Worm (Caenorhabditis elegans): ENCODE results near the gene cnp-2.

Gene cnp-2

DNA sequence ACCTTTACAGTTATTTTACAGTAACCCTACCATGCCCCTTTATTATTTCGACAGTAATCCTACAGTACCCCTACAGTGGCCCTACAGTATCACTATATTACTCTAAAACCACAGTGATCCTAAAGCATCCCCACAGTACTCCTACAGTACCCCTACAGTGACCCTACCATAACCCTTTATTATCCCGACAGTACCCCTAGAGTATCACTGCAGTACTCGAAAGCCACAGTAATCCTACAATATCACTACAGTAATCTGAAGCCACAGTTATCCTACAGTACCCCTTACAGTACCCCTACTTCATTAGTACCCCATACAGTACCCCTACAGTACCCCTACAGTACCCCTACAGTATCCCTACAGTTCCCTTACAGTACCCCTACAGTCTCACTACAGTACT is 3.9 kb downstream of the cnp-2 start:
- TF ChIP-seq nhr-11 (tag; optimal IDR thresholded peaks at IDR 0.05): no peak
- no peak for TF ChIP-seq mab-5 (tag; optimal IDR thresholded peaks at IDR 0.05)
- TF ChIP-seq ceh-82 (tag; optimal IDR thresholded peaks at IDR 0.05): no peak
- no peak for TF ChIP-seq fos-1 (tag; optimal IDR thresholded peaks at IDR 0.05)
- no peak for TF ChIP-seq C34F6.9 (tag; optimal IDR thresholded peaks at IDR 0.05)
- TF ChIP-seq Y55F3AM.14 (GFP tag; optimal IDR thresholded peaks at IDR 0.05): no peak
- no peak for TF ChIP-seq gmeb-1 (tag; optimal IDR thresholded peaks at IDR 0.05)
- no peak for TF ChIP-seq ama-1 (optimal IDR thresholded peaks at IDR 0.05)

DNA sequence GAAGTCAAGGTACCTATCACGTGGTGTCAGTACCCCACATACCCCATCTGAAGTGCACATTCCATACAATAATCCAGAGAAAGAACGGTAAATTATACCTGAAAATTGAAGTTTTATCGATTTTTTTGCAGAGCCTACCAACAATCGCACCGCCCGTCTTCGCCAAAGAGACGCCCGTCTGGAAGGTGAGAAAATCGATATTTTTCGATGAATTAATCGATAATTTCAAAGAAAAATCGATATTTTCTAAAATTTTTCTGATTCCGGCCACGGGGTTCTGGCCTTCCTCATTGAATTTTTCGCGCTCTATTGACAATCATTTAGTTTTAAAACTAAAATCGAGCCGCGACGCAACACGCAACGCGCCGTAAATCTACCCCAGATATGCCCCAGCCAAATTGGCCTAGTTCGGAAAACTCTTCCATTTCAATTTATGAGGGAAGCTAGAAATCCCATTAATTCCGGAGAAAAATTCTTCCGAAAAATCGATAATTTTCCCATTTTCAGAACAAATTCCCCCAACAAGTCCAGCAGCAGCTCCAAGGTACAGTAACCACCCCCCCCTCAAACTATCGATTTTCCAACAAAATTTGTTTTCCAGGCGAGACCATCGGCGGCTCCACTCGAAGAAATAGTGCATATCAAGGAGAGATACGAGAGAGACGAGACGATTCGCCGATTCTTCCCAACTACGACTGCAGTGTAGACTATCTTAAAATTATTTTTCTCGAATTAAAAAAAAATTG is 6.0 kb downstream of the cnp-2 start:
- TF ChIP-seq ztf-1 (GFP tag; conservative IDR thresholded peaks at IDR 0.05) (no peak), ztf-4 (tag; optimal IDR thresholded peaks at IDR 0.05) (no peak), sem-4 (tag; optimal IDR thresholded peaks at IDR 0.05) (no peak), nhr-23 (tag; optimal IDR thresholded peaks at IDR 0.05) (no peak), F13H6.1 (tag; optimal IDR thresholded peaks at IDR 0.05) (no peak), elt-3 (tag; optimal IDR thresholded peaks at IDR 0.05) (no peak), nhr-21 (tag; optimal IDR thresholded peaks at IDR 0.05) (no peak), ceh-16 (tag; optimal IDR thresholded peaks at IDR 0.05) (no peak), sma-3 (GFP tag; optimal IDR thresholded peaks at IDR 0.05) (no peak), skn-1 (tag; optimal IDR thresholded peaks at IDR 0.05) (no peak), nhr-10 (tag; optimal IDR thresholded peaks at IDR 0.05) (no peak), nhr-129 (tag; optimal IDR thresholded peaks at IDR 0.05) (no peak), lsy-2 (tag; optimal IDR thresholded peaks at IDR 0.05) (no peak)

DNA sequence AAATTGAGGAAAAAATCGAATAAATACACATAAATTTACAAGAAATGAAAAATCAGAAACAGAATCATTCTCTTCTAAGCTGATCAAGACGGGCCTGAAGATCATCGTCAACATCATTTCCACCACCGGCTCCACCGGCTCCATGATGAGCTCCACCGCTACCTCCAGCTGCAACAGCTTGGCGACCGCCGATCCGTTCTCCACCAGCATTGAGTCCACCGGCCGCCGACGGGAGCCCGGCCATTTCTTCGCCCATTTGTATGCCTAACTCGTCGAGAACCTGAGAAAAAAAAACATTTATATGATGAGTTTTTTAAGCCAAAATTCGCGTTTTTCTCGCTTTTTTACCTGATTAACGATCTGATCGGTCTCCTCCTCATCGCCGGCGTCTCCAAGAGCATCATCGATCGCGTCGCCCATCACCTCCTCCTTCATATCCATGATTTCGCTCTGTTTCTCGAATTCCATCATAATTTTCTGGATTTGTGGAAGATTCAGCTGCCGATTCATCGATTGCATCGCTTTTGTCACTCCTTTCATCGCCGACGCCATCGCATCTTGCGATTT is 6.7 kb downstream of the cnp-2 start:
- TF ChIP-seq nhr-237 (tag; optimal IDR thresholded peaks at IDR 0.05): no peak

DNA sequence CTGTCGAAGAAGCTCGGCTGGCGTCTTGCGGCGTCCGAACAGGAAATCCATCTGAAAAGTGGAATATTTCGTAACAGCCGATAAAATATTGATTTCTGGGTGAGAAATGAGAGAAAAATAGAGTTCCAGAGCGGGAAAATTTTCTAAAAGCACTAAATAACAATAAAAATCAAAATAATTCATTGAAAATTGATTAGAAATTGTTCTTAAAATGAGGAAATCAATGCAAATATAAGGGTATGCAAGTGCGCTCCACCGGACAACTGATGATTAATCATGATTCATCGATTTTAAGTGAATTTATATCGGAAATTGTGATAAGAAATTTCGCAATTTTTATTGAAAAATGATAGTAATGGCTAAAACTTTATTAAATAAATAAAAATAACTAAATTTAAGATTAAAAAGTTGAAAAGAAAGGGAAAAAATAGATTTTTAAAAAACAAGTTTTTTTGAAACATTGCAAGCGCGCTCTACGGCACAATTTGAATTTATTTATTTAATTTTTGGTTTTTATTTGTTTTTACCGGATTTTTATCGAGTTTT is 7.6 kb downstream of the cnp-2 start, which contains the start of the genes vps-2 and tiar-2:
Gene vps-2 (minus strand): TSS at position 51 of the 546 bp plus-strand sequence.
Gene tiar-2 (plus strand): TSS at position 520 of the 546 bp plus-strand sequence.
- TF ChIP-seq sem-4 (tag; optimal IDR thresholded peaks at IDR 0.05) (peak; percentile 20), nhr-237 (tag; optimal IDR thresholded peaks at IDR 0.05) (no peak), unc-55 (GFP tag; optimal IDR thresholded peaks at IDR 0.05) (peak; percentile 79), lin-13 (GFP tag; optimal IDR thresholded peaks at IDR 0.05) (peak; percentile 69), R02D3.7 (tag; optimal IDR thresholded peaks at IDR 0.05) (no peak), ceh-82 (tag; optimal IDR thresholded peaks at IDR 0.05) (no peak), mbf-1 (tag; optimal IDR thresholded peaks at IDR 0.05) (no peak), elt-1 (tag; optimal IDR thresholded peaks at IDR 0.05) (no peak), F13H6.1 (tag; optimal IDR thresholded peaks at IDR 0.05) (peak; percentile 18), nhr-21 (tag; optimal IDR thresholded peaks at IDR 0.05) (peak; percentile 34), ZK546.5 (tag; optimal IDR thresholded peaks at IDR 0.05) (no peak), mdl-1 (tag; optimal IDR thresholded peaks at IDR 0.05) (no peak), lin-39 (tag; optimal IDR thresholded peaks at IDR 0.05) (no peak), mab-5 (tag; optimal IDR thresholded peaks at IDR 0.05) (peak; percentile 36), nhr-10 (tag; optimal IDR thresholded peaks at IDR 0.05) (no peak), egl-27 (tag; optimal IDR thresholded peaks at IDR 0.05) (no peak), nhr-25 (tag; optimal IDR thresholded peaks at IDR 0.05) (peak; percentile 55), ztf-11 (tag; optimal IDR thresholded peaks at IDR 0.05) (no peak), snpc-4 (tag; optimal IDR thresholded peaks at IDR 0.05) (peak; percentile 22), dmd-4 (tag; optimal IDR thresholded peaks at IDR 0.05) (no peak), nhr-12 (tag; optimal IDR thresholded peaks at IDR 0.05) (no peak), nhr-77 (tag; optimal IDR thresholded peaks at IDR 0.05) (no peak), skn-1 (tag; optimal IDR thresholded peaks at IDR 0.05) (peak; percentile 70), ama-1 (optimal IDR thresholded peaks at IDR 0.05) (no peak), alr-1 (tag; optimal IDR thresholded peaks at IDR 0.05) (no peak), Y55F3AM.14 (GFP tag; optimal IDR thresholded peaks at IDR 0.05) (no peak), sma-3 (GFP tag; optimal IDR thresholded peaks at IDR 0.05) (peak; percentile 53), lsy-2 (tag; optimal IDR thresholded peaks at IDR 0.05) (peak in 1 of 2 experiments; percentile 87), C34F6.9 (tag; optimal IDR thresholded peaks at IDR 0.05) (peak; percentile 94), blmp-1 (tag; optimal IDR thresholded peaks at IDR 0.05; ENCODE audit: insufficient read depth) (no peak), peb-1 (tag; optimal IDR thresholded peaks at IDR 0.05) (no peak), unc-39 (tag; optimal IDR thresholded peaks at IDR 0.05) (no peak), nhr-23 (tag; optimal IDR thresholded peaks at IDR 0.05) (no peak), nhr-129 (tag; optimal IDR thresholded peaks at IDR 0.05) (peak; percentile 20), gmeb-1 (tag; optimal IDR thresholded peaks at IDR 0.05) (peak; percentile 74), elt-3 (tag; optimal IDR thresholded peaks at IDR 0.05) (no peak), crh-2 (tag; optimal IDR thresholded peaks at IDR 0.05) (peak; percentile 63), ceh-16 (tag; optimal IDR thresholded peaks at IDR 0.05) (no peak), unc-62 (GFP tag; optimal IDR thresholded peaks at IDR 0.05) (no peak), fos-1 (tag; optimal IDR thresholded peaks at IDR 0.05) (peak; percentile 100), nhr-11 (tag; optimal IDR thresholded peaks at IDR 0.05) (no peak), ztf-1 (GFP tag; conservative IDR thresholded peaks at IDR 0.05) (no peak)

All from whole organism, L2 larva.